Fruit fly (Drosophila melanogaster) whole organism, adult: ENCODE measurements around the gene GstD9.

ENCODE experiments used
- CG12768 ChIP-seq: fragments of 200-800 bp; sonication (Bioruptor generic); optimal IDR thresholded peaks from 2 replicates; lab custom pipeline; 2017; ENCODE audit warnings: missing biosample characterization, missing genetic modification characterization, mild to moderate bottlenecking, moderate library complexity, missing genetic modification reagents
- CG33017 ChIP-seq: fragments of 200-800 bp; sonication (Bioruptor generic); optimal IDR thresholded peaks from 2 replicates; lab custom pipeline; 2018; ENCODE audit warnings: missing biosample characterization, mild to moderate bottlenecking, missing genetic modification characterization, moderate library complexity
- CG5204 ChIP-seq: fragments of 200-800 bp; sonication (Bioruptor generic); optimal IDR thresholded peaks from 2 replicates; lab custom pipeline; 2016; ENCODE audit warnings: missing biosample characterization, missing genetic modification characterization
- bab1 ChIP-seq: fragments of 200-800 bp; sonication (Bioruptor generic); optimal IDR thresholded peaks from 3 replicates; lab custom pipeline; 2019; ENCODE audit warnings: missing biosample characterization, mild to moderate bottlenecking, missing genetic modification characterization, moderate library complexity
- kay ChIP-seq: fragments of 200-800 bp; sonication (Bioruptor generic); peaks from one replicate; lab custom pipeline; 2016; ENCODE audit warnings: missing biosample characterization, missing genetic modification characterization, borderline replicate concordance
- pad ChIP-seq: fragments of 200-800 bp; sonication (Bioruptor generic); optimal IDR thresholded peaks from 3 replicates; lab custom pipeline; 2017; ENCODE audit warnings: missing biosample characterization, missing genetic modification characterization, mild to moderate bottlenecking, moderate library complexity, missing genetic modification reagents

- TF ChIP-seq bab1 (GFP tag; lab: Kevin White, UChicago), result no peak
- TF ChIP-seq pad, result no peak
- no peak for TF ChIP-seq CG5204 (GFP tag; lab: Kevin White, UChicago)
- no peak for TF ChIP-seq CG12768 (GFP tag; lab: Kevin White, UChicago)
- TF ChIP-seq CG33017 (tag; lab: Kevin White, UChicago), result no peak
- TF ChIP-seq kay (GFP tag; lab: Kevin White, UChicago), result peak; percentile 18
Measured at dm6 chr3R:12378200-12378599, 10.8 kb upstream of the GstD9 start, which contains the start of gene GstD7.
